Fruit fly (Drosophila melanogaster) S2 (cell line): Measurements from ENCODE around the gene NetB.

Experiments used
- CG8478 ChIP-seq: fragments of >200 bp; optimal IDR thresholded peaks from 2 replicates; lab custom pipeline; 2018
- CTCF ChIP-seq, 2 experiments: fragments of >200 bp; optimal IDR thresholded peaks; 2 replicates each; lab custom pipeline; 2018

dm6 chrX:14712475-14712874 lies 36.7 kb downstream of the NetB start:
- peak; percentile 57 to 70 for TF ChIP-seq CTCF (optimal IDR thresholded peaks at IDR 0.05; lab: Kevin White, UChicago)
- no peak for TF ChIP-seq CG8478 (lab: Kevin White, UChicago)
